Worm (Caenorhabditis elegans) whole organism, mixed stage, embryonic: ENCODE measurements around the gene F21G4.1.

Experiments
- blmp-1 ChIP-seq: fragments of 150-350 bp; optimal IDR thresholded peaks from 2 replicates; lab custom pipeline; 2014; ENCODE audit warnings: missing biosample characterization, missing genetic modification characterization
- ces-1 ChIP-seq: fragments of 150-350 bp; optimal IDR thresholded peaks from 2 replicates; lab custom pipeline; 2014; ENCODE audit warnings: missing biosample characterization, missing genetic modification reagents, missing genetic modification characterization
- cnd-1 ChIP-seq: fragments of 200-800 bp; sonication (Bioruptor generic); optimal IDR thresholded peaks from 2 replicates; lab custom pipeline; 2018; ENCODE audit warnings: mild to moderate bottlenecking, missing genetic modification characterization, missing compliant biosample characterization
- flh-1 ChIP-seq: fragments of 200-800 bp; sonication (Bioruptor generic); optimal IDR thresholded peaks from 2 replicates; lab custom pipeline; 2018; ENCODE audit warnings: mild to moderate bottlenecking, missing genetic modification characterization, moderate library complexity, missing compliant biosample characterization
- lin-13 ChIP-seq: fragments of 150-350 bp; optimal IDR thresholded peaks from 2 replicates; lab custom pipeline; 2014; ENCODE audit warnings: missing biosample characterization, missing genetic modification characterization
- lsy-2 ChIP-seq: fragments of 150-350 bp; optimal IDR thresholded peaks from 2 replicates; lab custom pipeline; 2014; ENCODE audit warnings: missing biosample characterization, missing genetic modification characterization
- mab-5 ChIP-seq: fragments of 150-350 bp; optimal IDR thresholded peaks from 2 replicates; lab custom pipeline; 2014; ENCODE audit warnings: missing biosample characterization, missing genetic modification characterization
- mep-1 ChIP-seq: fragments of 150-350 bp; optimal IDR thresholded peaks from 2 replicates; lab custom pipeline; 2017; ENCODE audit warnings: missing biosample characterization, missing genetic modification reagents, missing genetic modification characterization, inconsistent platforms
- pha-4 ChIP-seq: fragments of 150-350 bp; optimal IDR thresholded peaks from 2 replicates; lab custom pipeline; 2018; ENCODE audit warnings: missing biosample characterization, missing genetic modification reagents, missing genetic modification characterization
- sptf-1 ChIP-seq: sonication (generic microtip); optimal IDR thresholded peaks from 2 replicates; lab custom pipeline; 2017; ENCODE audit warnings: mild to moderate bottlenecking, missing genetic modification characterization, moderate library complexity, missing compliant biosample characterization
- tbx-8 ChIP-seq: fragments of 200-800 bp; sonication (Bioruptor generic); optimal IDR thresholded peaks from 2 replicates; lab custom pipeline; 2018; ENCODE audit warnings: mild to moderate bottlenecking, missing genetic modification characterization, moderate library complexity, missing compliant biosample characterization
- unc-39 ChIP-seq: fragments of 150-350 bp; optimal IDR thresholded peaks from 2 replicates; lab custom pipeline; 2014; ENCODE audit warnings: missing biosample characterization, missing genetic modification characterization
- unc-62 ChIP-seq: fragments of 150-350 bp; optimal IDR thresholded peaks from 2 replicates; lab custom pipeline; 2014; ENCODE audit warnings: missing biosample characterization, missing genetic modification reagents, missing genetic modification characterization
- ztf-11 ChIP-seq: fragments of 150-350 bp; optimal IDR thresholded peaks from 2 replicates; lab custom pipeline; 2014; ENCODE audit warnings: missing biosample characterization, missing genetic modification characterization

- no peak for TF ChIP-seq blmp-1 (tag; lab: Kevin White, UChicago)
- no peak for TF ChIP-seq lin-13 (tag; lab: Kevin White, UChicago)
- no peak for TF ChIP-seq mep-1 (tag; lab: Kevin White, UChicago)
- TF ChIP-seq mab-5, result no peak
- no peak for TF ChIP-seq unc-62
- no peak for TF ChIP-seq cnd-1
- no peak for TF ChIP-seq pha-4 (tag; lab: Kevin White, UChicago)
- no peak for TF ChIP-seq unc-39 (tag; lab: Kevin White, UChicago)
- TF ChIP-seq ztf-11 (tag; lab: Kevin White, UChicago), result no peak
- TF ChIP-seq lsy-2, result no peak
- TF ChIP-seq sptf-1 (tag; lab: Kevin White, UChicago), result no peak
- TF ChIP-seq ces-1 (GFP tag; lab: Kevin White, UChicago), result no peak
- TF ChIP-seq tbx-8, result no peak
- TF ChIP-seq flh-1 (GFP tag; lab: Kevin White, UChicago), result no peak
Measured at ce11 chrX:9927993-9928392, 35.9 kb upstream of the F21G4.1 start.
